Fruit fly (Drosophila melanogaster) whole organism, embryonic: ENCODE data around the gene CG34238.

Source experiments
- ATbp ChIP-seq: fragments of 200-800 bp; sonication (Bioruptor generic); optimal IDR thresholded peaks from 2 replicates; lab custom pipeline; 2017; ENCODE audit warnings: missing biosample characterization, mild to moderate bottlenecking, missing genetic modification characterization, missing genetic modification reagents
- Ada2b ChIP-seq: fragments of 200-800 bp; sonication (Bioruptor generic); IDR thresholded peaks from 2 replicates; pipeline ENCODE4 v1.3.6; 2022; ENCODE audit warnings: missing biosample characterization, missing genetic modification characterization
- Asciz ChIP-seq: fragments of 200-800 bp; sonication (Bioruptor generic); optimal IDR thresholded peaks from 2 replicates; lab custom pipeline; 2017; ENCODE audit warnings: missing biosample characterization, mild to moderate bottlenecking, missing genetic modification characterization, missing genetic modification reagents
- Atf6 ChIP-seq: fragments of 200-800 bp; sonication (Bioruptor generic); IDR thresholded peaks from 2 replicates; pipeline ENCODE4 v1.3.6; 2022; ENCODE audit warnings: missing biosample characterization, missing genetic modification characterization
- B-H1 ChIP-seq: fragments of 200-800 bp; sonication (Bioruptor generic); IDR thresholded peaks from 3 replicates; pipeline ENCODE4 v1.3.6; 2022; ENCODE audit warnings: missing biosample characterization, missing genetic modification characterization
- CG10147 ChIP-seq: fragments of 200-800 bp; sonication (Bioruptor generic); optimal IDR thresholded peaks from 2 replicates; lab custom pipeline; 2019; ENCODE audit warnings: missing biosample characterization, mild to moderate bottlenecking, missing genetic modification characterization, moderate library complexity
- CG10267 ChIP-seq: fragments of 200-800 bp; sonication (Bioruptor generic); optimal IDR thresholded peaks from 2 replicates; lab custom pipeline; 2018; ENCODE audit warnings: missing biosample characterization, mild to moderate bottlenecking, missing genetic modification characterization, moderate library complexity
- CG10959 ChIP-seq: fragments of 200-800 bp; sonication (Bioruptor generic); IDR thresholded peaks from 2 replicates; pipeline ENCODE4 v1.3.6; 2022; ENCODE audit warnings: missing biosample characterization, missing genetic modification characterization
- CG10979 ChIP-seq: fragments of 200-800 bp; sonication (Bioruptor generic); optimal IDR thresholded peaks from 2 replicates; lab custom pipeline; 2018; ENCODE audit warnings: missing biosample characterization, mild to moderate bottlenecking, missing genetic modification characterization, moderate library complexity
- CG12744 ChIP-seq: fragments of 200-800 bp; sonication (Bioruptor generic); optimal IDR thresholded peaks from 2 replicates; lab custom pipeline; 2016; ENCODE audit warnings: missing biosample characterization, missing genetic modification characterization
- CG13123 ChIP-seq: fragments of 200-800 bp; sonication (Bioruptor generic); optimal IDR thresholded peaks from 2 replicates; lab custom pipeline; 2016; ENCODE audit warnings: missing biosample characterization, missing genetic modification characterization
- CG14710 ChIP-seq: fragments of 200-800 bp; sonication (Bioruptor generic); optimal IDR thresholded peaks from 3 replicates; lab custom pipeline; 2019; ENCODE audit warnings: missing biosample characterization, mild to moderate bottlenecking, missing genetic modification characterization, moderate library complexity
- CG17912 ChIP-seq: fragments of 200-800 bp; sonication (Bioruptor generic); optimal IDR thresholded peaks from 2 replicates; lab custom pipeline; 2018; ENCODE audit warnings: missing biosample characterization, mild to moderate bottlenecking, missing genetic modification characterization
- CG31365 ChIP-seq: fragments of 200-800 bp; sonication (Bioruptor generic); optimal IDR thresholded peaks from 2 replicates; lab custom pipeline; 2018; ENCODE audit warnings: missing biosample characterization, mild to moderate bottlenecking, missing genetic modification characterization
- CG31388 ChIP-seq: fragments of 200-800 bp; sonication (Bioruptor generic); optimal IDR thresholded peaks from 2 replicates; lab custom pipeline; 2016; ENCODE audit warnings: missing biosample characterization, missing genetic modification characterization
- CG31441 ChIP-seq: fragments of 200-800 bp; sonication (Bioruptor generic); IDR thresholded peaks from 2 replicates; pipeline ENCODE4 v1.3.6; 2022; ENCODE audit warnings: missing biosample characterization, missing genetic modification characterization
- CG32767 ChIP-seq: fragments of 200-800 bp; sonication (Bioruptor generic); IDR thresholded peaks from 2 replicates; pipeline ENCODE4 v1.3.6; 2022; ENCODE audit warnings: missing biosample characterization, missing genetic modification characterization
- CG7372 ChIP-seq: fragments of 200-800 bp; sonication (Bioruptor generic); IDR thresholded peaks from 2 replicates; pipeline ENCODE4 v1.3.6; 2022; ENCODE audit warnings: missing biosample characterization, missing genetic modification characterization
- CG7928 ChIP-seq: fragments of 200-800 bp; sonication (Bioruptor generic); optimal IDR thresholded peaks from 2 replicates; lab custom pipeline; 2017; ENCODE audit warnings: missing biosample characterization, mild to moderate bottlenecking, missing genetic modification characterization
- CG9932 ChIP-seq: fragments of 200-800 bp; sonication (Bioruptor generic); IDR thresholded peaks from 2 replicates; pipeline ENCODE4 v1.3.6; 2022; ENCODE audit warnings: missing biosample characterization, missing genetic modification characterization
- ERR ChIP-seq: fragments of 200-800 bp; sonication (Bioruptor generic); optimal IDR thresholded peaks from 2 replicates; lab custom pipeline; 2016; ENCODE audit warnings: missing biosample characterization, missing genetic modification characterization
- Ets97D ChIP-seq: fragments of 200-800 bp; sonication (Bioruptor generic); optimal IDR thresholded peaks from 3 replicates; lab custom pipeline; 2016; ENCODE audit warnings: missing biosample characterization, missing genetic modification characterization
- Gug ChIP-seq: fragments of 200-800 bp; sonication (Bioruptor generic); IDR thresholded peaks from 4 replicates; pipeline ENCODE4 v1.3.6; 2022; ENCODE audit warnings: missing biosample characterization, missing genetic modification characterization
- Hand ChIP-seq: fragments of 200-800 bp; sonication (Bioruptor generic); optimal IDR thresholded peaks from 2 replicates; lab custom pipeline; 2017; ENCODE audit warnings: mild to moderate bottlenecking, missing biosample characterization, missing genetic modification reagents, missing genetic modification characterization
- Hr51 ChIP-seq, 2 experiments: fragments of 200-800 bp; sonication (Bioruptor generic); optimal IDR thresholded peaks; 2 replicates in 1 of 2; 3 replicates in 1 of 2; lab custom pipeline; 2016 to 2018; ENCODE audit warnings: missing biosample characterization in 2 of 2, missing genetic modification characterization in 2 of 2, mild to moderate bottlenecking in 1 of 2, moderate library complexity in 1 of 2
- Nf-YA ChIP-seq: fragments of 200-800 bp; sonication (Bioruptor generic); IDR thresholded peaks from 2 replicates; pipeline ENCODE4 v1.3.6; 2022; ENCODE audit warnings: missing biosample characterization, missing genetic modification characterization
- Nf-YB ChIP-seq: fragments of 200-800 bp; sonication (Bioruptor generic); optimal IDR thresholded peaks from 3 replicates; lab custom pipeline; 2019; ENCODE audit warnings: missing biosample characterization, mild to moderate bottlenecking, missing genetic modification characterization, moderate library complexity
- Optix ChIP-seq: fragments of 200-800 bp; sonication (Bioruptor generic); IDR thresholded peaks from 3 replicates; pipeline ENCODE4 v1.3.6; 2022; ENCODE audit warnings: missing biosample characterization, missing genetic modification characterization
- Ravus ChIP-seq: fragments of 200-800 bp; sonication (Bioruptor generic); IDR thresholded peaks from 2 replicates; pipeline ENCODE4 v1.3.6; 2022; ENCODE audit warnings: missing biosample characterization, missing genetic modification characterization
- Sox100B ChIP-seq: fragments of 200-800 bp; sonication (Bioruptor generic); optimal IDR thresholded peaks from 3 replicates; lab custom pipeline; 2018; ENCODE audit warnings: missing biosample characterization, mild to moderate bottlenecking, missing genetic modification characterization
- Sry-β ChIP-seq: fragments of 200-800 bp; sonication (Bioruptor generic); optimal IDR thresholded peaks from 2 replicates; lab custom pipeline; 2018; ENCODE audit warnings: missing biosample characterization, mild to moderate bottlenecking, missing genetic modification characterization, moderate library complexity
- Ssrp ChIP-seq: fragments of 200-800 bp; sonication (Bioruptor generic); optimal IDR thresholded peaks from 2 replicates; lab custom pipeline; 2018; ENCODE audit warnings: missing biosample characterization, mild to moderate bottlenecking, missing genetic modification characterization, moderate library complexity
- Usf ChIP-seq: fragments of 200-800 bp; sonication (Bioruptor generic); optimal IDR thresholded peaks from 2 replicates; lab custom pipeline; 2017; ENCODE audit warnings: missing genotype, missing biosample characterization, missing genetic modification characterization
- Vsx1 ChIP-seq: fragments of 200-800 bp; sonication (Bioruptor generic); optimal IDR thresholded peaks from 2 replicates; lab custom pipeline; 2017; ENCODE audit warnings: missing biosample characterization, mild to moderate bottlenecking, missing genetic modification characterization, missing genetic modification reagents
- Xbp1 ChIP-seq: fragments of 200-800 bp; sonication (Bioruptor generic); optimal IDR thresholded peaks from 3 replicates; lab custom pipeline; 2016; ENCODE audit warnings: missing biosample characterization, mild to moderate bottlenecking, missing genetic modification characterization
- Xrp1 ChIP-seq: fragments of 200-800 bp; sonication (Bioruptor generic); IDR thresholded peaks from 2 replicates; pipeline ENCODE4 v1.3.6; 2022; ENCODE audit warnings: missing biosample characterization, missing genetic modification characterization
- ase ChIP-seq: fragments of 200-800 bp; sonication (Bioruptor generic); IDR thresholded peaks from 3 replicates; pipeline ENCODE4 v1.3.6; 2022; ENCODE audit warnings: missing biosample characterization, missing genetic modification characterization
- dimm ChIP-seq: fragments of 200-800 bp; sonication (Bioruptor generic); IDR thresholded peaks from 2 replicates; pipeline ENCODE4 v1.3.6; 2022; ENCODE audit warnings: missing biosample characterization, missing genetic modification characterization
- en ChIP-seq: fragments of 200-800 bp; sonication (Bioruptor generic); optimal IDR thresholded peaks from 2 replicates; lab custom pipeline; 2016; ENCODE audit warnings: missing biosample characterization, missing genetic modification characterization
- ewg ChIP-seq: fragments of 200-800 bp; sonication (Bioruptor generic); optimal IDR thresholded peaks from 3 replicates; lab custom pipeline; 2017; ENCODE audit warnings: mild to moderate bottlenecking, missing biosample characterization, missing genetic modification reagents, missing genetic modification characterization
- fd96Cb ChIP-seq: fragments of 200-800 bp; sonication (Bioruptor generic); optimal IDR thresholded peaks from 2 replicates; lab custom pipeline; 2018; ENCODE audit warnings: missing biosample characterization, mild to moderate bottlenecking, missing genetic modification characterization, moderate library complexity
- fru ChIP-seq: fragments of >200 bp; optimal IDR thresholded peaks from 2 replicates; lab custom pipeline; 2017
- grau ChIP-seq: fragments of 200-800 bp; optimal IDR thresholded peaks from 3 replicates; lab custom pipeline; 2019; ENCODE audit warnings: missing biosample characterization, mild to moderate bottlenecking, missing genetic modification characterization, moderate library complexity
- jumu ChIP-seq: fragments of 200-800 bp; sonication (Bioruptor generic); optimal IDR thresholded peaks from 3 replicates; lab custom pipeline; 2016; ENCODE audit warnings: missing biosample characterization, missing genetic modification characterization
- ken ChIP-seq: fragments of 200-800 bp; sonication (Bioruptor generic); IDR thresholded peaks from 3 replicates; pipeline ENCODE4 v1.3.6; 2022; ENCODE audit warnings: missing biosample characterization, missing genetic modification characterization
- nerfin-2 ChIP-seq: fragments of 200-800 bp; sonication (Bioruptor generic); IDR thresholded peaks from 2 replicates; pipeline ENCODE4 v1.3.6; 2022; ENCODE audit warnings: missing biosample characterization, missing genetic modification characterization; ENCODE audit not compliant: partially characterized antibody
- otp ChIP-seq: fragments of 200-800 bp; sonication (Bioruptor generic); IDR thresholded peaks from 3 replicates; pipeline ENCODE4, ENCODE4 v1.3.6; 2022; ENCODE audit warnings: missing biosample characterization, missing genetic modification characterization
- phol ChIP-seq: fragments of 200-800 bp; sonication (Bioruptor generic); optimal IDR thresholded peaks from 3 replicates; lab custom pipeline; 2018; ENCODE audit warnings: missing biosample characterization, mild to moderate bottlenecking, missing genetic modification characterization, moderate library complexity
- tio ChIP-seq: fragments of 200-800 bp; sonication (Bioruptor generic); optimal IDR thresholded peaks from 2 replicates; lab custom pipeline; 2017; ENCODE audit warnings: missing biosample characterization, missing genetic modification characterization, inconsistent platforms
- trh ChIP-seq: fragments of 200-800 bp; sonication (Bioruptor generic); optimal IDR thresholded peaks from 2 replicates; lab custom pipeline; 2016; ENCODE audit warnings: missing biosample characterization, missing genetic modification characterization
- ttk ChIP-seq: fragments of 200-800 bp; sonication (Bioruptor generic); IDR thresholded peaks from 2 replicates; pipeline ENCODE4 v2.1.2; 2022; ENCODE audit warnings: missing biosample characterization, missing genetic modification characterization

Gene CG34238

DNA sequence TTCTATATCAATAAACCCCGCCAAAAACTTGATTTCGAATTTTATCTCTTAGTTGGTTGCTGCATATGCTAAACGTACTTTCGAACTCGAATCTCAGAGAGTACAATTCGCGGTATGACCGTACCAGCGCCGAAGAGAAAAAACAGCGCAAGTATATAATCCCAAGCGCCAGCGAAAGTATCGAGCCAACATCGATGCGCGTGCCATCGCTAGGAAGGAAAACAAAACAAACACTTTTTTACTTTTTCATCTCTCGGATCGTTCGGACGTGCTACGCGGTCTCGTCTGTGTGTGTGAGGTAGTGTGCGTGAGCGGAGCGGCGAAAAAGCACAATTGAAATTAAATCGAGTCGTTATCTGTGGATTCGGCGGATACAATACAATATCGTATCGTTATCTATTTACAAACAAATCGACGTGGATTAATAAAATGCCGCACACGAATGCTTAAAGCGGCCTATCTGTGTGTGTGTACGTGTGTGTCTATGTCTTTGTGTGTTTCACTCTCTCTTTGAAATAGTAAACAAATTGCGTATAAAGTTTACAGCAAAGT is 38.3 kb downstream of the CG34238 start, which contains the start of gene simj (continued):
- no peak for TF ChIP-seq tio (GFP tag; lab: Kevin White, UChicago)
- no peak for TF ChIP-seq CG7372
- TF ChIP-seq grau (tag; lab: Kevin White, UChicago): peak; percentile 52
- peak; percentile 67 for TF ChIP-seq ERR (GFP tag; lab: Kevin White, UChicago)
- peak; percentile 46; the same call in 1 of the 2 replicates for TF ChIP-seq CG31441
- no peak for TF ChIP-seq Ravus
- peak; percentile 19 for TF ChIP-seq Nf-YB
- peak; percentile 78 for TF ChIP-seq CG10267 (tag; lab: Kevin White, UChicago)
- no peak for TF ChIP-seq fd96Cb
- peak; percentile 37 for TF ChIP-seq CG10979 (tag; lab: Kevin White, UChicago)
- TF ChIP-seq en (GFP tag; lab: Kevin White, UChicago): no peak
- TF ChIP-seq CG13123 (GFP tag; lab: Kevin White, UChicago): no peak
- no peak for TF ChIP-seq Ada2b
- peak; percentile 16 for TF ChIP-seq CG17912
- TF ChIP-seq otp (GFP tag; lab: Robert Waterston, UW): 0 out of 3 replicates have a peak, but pooled peaks have one; percentile 21
- TF ChIP-seq Optix (GFP tag; lab: Robert Waterston, UW): no peak
- peak; percentile 49 for TF ChIP-seq Xbp1 (GFP tag; lab: Kevin White, UChicago)
- TF ChIP-seq CG31388 (GFP tag; lab: Kevin White, UChicago): no peak
- peak; percentile 39; the same call in 1 of the 2 replicates for TF ChIP-seq Xrp1 (GFP tag; lab: Robert Waterston, UW)
- peak; percentile 67 for TF ChIP-seq ewg (GFP tag; lab: Kevin White, UChicago)
- TF ChIP-seq Sry-β (GFP tag; lab: Kevin White, UChicago): no peak
- peak; percentile 2 for TF ChIP-seq CG10147 (GFP tag; lab: Kevin White, UChicago)
- TF ChIP-seq CG12744 (GFP tag; lab: Kevin White, UChicago): peak; percentile 12
- peak; percentile 46 for TF ChIP-seq jumu (GFP tag; lab: Kevin White, UChicago)
- TF ChIP-seq ATbp (GFP tag; lab: Kevin White, UChicago): peak; percentile 63
- TF ChIP-seq Asciz: no peak
- TF ChIP-seq B-H1 (GFP tag; lab: Robert Waterston, UW): no peak; the same call in 2 of the 3 replicates
- peak; percentile 51 for TF ChIP-seq nerfin-2
- TF ChIP-seq ase (GFP tag; lab: Robert Waterston, UW): peak; percentile 55; the same call in 1 of the 3 replicates
- TF ChIP-seq fru (lab: Kevin White, UChicago): no peak
- no peak for TF ChIP-seq CG7928
- no peak for TF ChIP-seq Nf-YA
- peak; percentile 3 for TF ChIP-seq Hand
- no peak for TF ChIP-seq ttk (GFP tag; lab: Robert Waterston, UW)
- peak; percentile 86 for TF ChIP-seq Ets97D (GFP tag; lab: Kevin White, UChicago)
- TF ChIP-seq CG32767 (GFP tag; lab: Robert Waterston, UW): no peak
- peak; percentile 29; the same call in 1 of the 2 replicates for TF ChIP-seq CG10959 (GFP tag; lab: Robert Waterston, UW)
- no peak for TF ChIP-seq Usf (GFP tag; lab: Kevin White, UChicago)
- peak; percentile 69 for TF ChIP-seq Atf6
- no peak for TF ChIP-seq trh (GFP tag; lab: Kevin White, UChicago)
- TF ChIP-seq Gug (GFP tag; lab: Robert Waterston, UW): peak; percentile 27; the same call in 1 of the 4 replicates
- peak; percentile 58 for TF ChIP-seq CG31365 (tag; lab: Kevin White, UChicago)
- TF ChIP-seq Vsx1 (GFP tag; lab: Kevin White, UChicago): no peak
- TF ChIP-seq Sox100B (GFP tag; lab: Kevin White, UChicago): no peak
- peak; percentile 62 for TF ChIP-seq CG14710 (tag; lab: Kevin White, UChicago)
- TF ChIP-seq Ssrp (tag; lab: Kevin White, UChicago): no peak
- peak; percentile 7; the same call in 2 of the 3 replicates for TF ChIP-seq ken (GFP tag; lab: Robert Waterston, UW)
- peak; percentile 71 for TF ChIP-seq CG9932 (GFP tag; lab: Robert Waterston, UW)
- no peak for TF ChIP-seq dimm (GFP tag; lab: Robert Waterston, UW)
- TF ChIP-seq Hr51 (GFP tag; optimal IDR thresholded peaks at IDR 0.05; lab: Kevin White, UChicago): peak; percentile 10 to 39
- peak; percentile 24 for TF ChIP-seq phol (tag; lab: Kevin White, UChicago)
